Worm (Caenorhabditis elegans) whole organism, midembryonic: Measurements from ENCODE around the gene srx-112.

ENCODE experiments used
- T22C8.4 ChIP-seq: fragments of 200-800 bp; sonication (Bioruptor generic); IDR thresholded peaks from 2 replicates; pipeline ENCODE4 v1.3.6; 2022; ENCODE audit warnings: missing genetic modification characterization, missing compliant biosample characterization
- flt-1 ChIP-seq: fragments of 200-800 bp; sonication (Bioruptor generic); IDR thresholded peaks from 2 replicates; pipeline ENCODE4 v1.3.6; 2022; ENCODE audit warnings: missing genetic modification characterization, missing compliant biosample characterization
- tab-1 ChIP-seq: fragments of 200-800 bp; sonication (Bioruptor generic); IDR thresholded peaks from 2 replicates; pipeline ENCODE4 v1.3.6; 2022; ENCODE audit warnings: missing genetic modification characterization, missing compliant biosample characterization
- ztf-23 ChIP-seq: fragments of 200-800 bp; sonication (Bioruptor generic); IDR thresholded peaks from 2 replicates; pipeline ENCODE4 v1.3.6; 2022; ENCODE audit warnings: missing genetic modification reagents, missing genetic modification characterization, missing compliant biosample characterization
- ztf-29 ChIP-seq: fragments of 200-800 bp; sonication (Bioruptor generic); IDR thresholded peaks from 2 replicates; pipeline ENCODE4 v1.3.6; 2022; ENCODE audit warnings: missing genetic modification reagents, missing genetic modification characterization, missing compliant biosample characterization

- TF ChIP-seq ztf-29, result no peak
- TF ChIP-seq flt-1 (GFP tag; lab: Robert Waterston, UW), result no peak
- no peak for TF ChIP-seq T22C8.4
- no peak for TF ChIP-seq tab-1
- no peak for TF ChIP-seq ztf-23 (GFP tag; lab: Robert Waterston, UW)
Measured at ce11 chrII:3743684-3744200, 20.6 kb downstream of the srx-112 start, which contains the start of gene nta-1.
